Fruit fly (Drosophila melanogaster): ENCODE results near the gene CG6576.

The CG6576 gene

DNA sequence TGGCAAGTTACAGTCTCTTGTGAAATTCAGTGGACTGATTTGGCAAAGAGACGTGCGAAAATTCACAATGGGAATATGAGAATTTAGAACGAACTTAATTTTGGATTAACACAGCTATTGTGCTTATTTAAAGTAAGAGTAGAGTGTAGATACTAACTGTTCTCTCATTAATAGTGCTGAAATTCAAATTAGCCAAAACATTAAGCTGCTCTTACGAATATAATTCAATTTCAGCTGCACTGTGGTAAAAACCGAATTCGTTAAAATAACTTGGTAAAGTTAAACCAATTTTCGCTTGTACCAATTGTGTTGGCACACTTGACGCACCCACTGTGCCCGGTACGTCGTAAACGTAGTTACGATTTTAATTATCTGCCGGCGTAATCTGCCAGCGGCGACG is 12.1 kb downstream of the CG6576 start (continued):
- TF ChIP-seq gcm (GFP tag; optimal IDR thresholded peaks at IDR 0.05) (no peak), chm (GFP tag; IDR thresholded peaks at IDR 0.05) (no peak), hbn (GFP tag; IDR thresholded peaks at IDR 0.05; ENCODE audit: partially characterized antibody) (no peak), Camta (GFP tag; optimal IDR thresholded peaks at IDR 0.05) (peak; percentile 4), pho (GFP tag; optimal IDR thresholded peaks at IDR 0.05) (peak; percentile 42), Mad (GFP tag; optimal IDR thresholded peaks at IDR 0.05) (no peak), CG17829 (tag; optimal IDR thresholded peaks at IDR 0.05) (no peak), Poxn (GFP tag; IDR thresholded peaks at IDR 0.05) (0 out of 2 replicates have a peak, but pooled peaks have one; percentile 36), Dip2 (GFP tag; IDR thresholded peaks at IDR 0.05) (no peak), Pdp1 (GFP tag; optimal IDR thresholded peaks at IDR 0.05) (peak; percentile 34 to 37), Hmr (GFP tag; optimal IDR thresholded peaks at IDR 0.05) (peak; percentile 70), CG10147 (GFP tag; optimal IDR thresholded peaks at IDR 0.05) (no peak), CG5953 (GFP tag; IDR thresholded peaks at IDR 0.05) (no peak), pita (GFP tag; optimal IDR thresholded peaks at IDR 0.05) (no peak), sna (GFP tag; IDR thresholded peaks at IDR 0.05; ENCODE audit: partially characterized antibody) (no peak), CG13775 (GFP tag; optimal IDR thresholded peaks at IDR 0.05) (peak; percentile 50), Dip3 (GFP tag; optimal IDR thresholded peaks at IDR 0.05) (peak; percentile 46), CG12659 (GFP tag; optimal IDR thresholded peaks at IDR 0.05) (peak; percentile 58), Jarid2 (GFP tag; optimal IDR thresholded peaks at IDR 0.05) (no peak), H2.0 (GFP tag; IDR thresholded peaks at IDR 0.05) (peak; percentile 41; the same call in 1 of the 2 replicates), CG2202 (tag; optimal IDR thresholded peaks at IDR 0.05) (no peak), CG17186 (GFP tag; optimal IDR thresholded peaks at IDR 0.05) (no peak), Sox100B (GFP tag; optimal IDR thresholded peaks at IDR 0.05) (peak; percentile 14), en (GFP tag; optimal IDR thresholded peaks at IDR 0.05) (peak; percentile 19), Nf-YC (tag; optimal IDR thresholded peaks at IDR 0.05) (no peak), scrt (GFP tag; optimal IDR thresholded peaks at IDR 0.05) (peak; percentile 28), danr (GFP tag; IDR thresholded peaks at IDR 0.05) (no peak; the same call in 1 of the 2 replicates), CG15269 (tag; optimal IDR thresholded peaks at IDR 0.05) (peak; percentile 69), ken (GFP tag; IDR thresholded peaks at IDR 0.05) (no peak), tup (GFP tag; optimal IDR thresholded peaks at IDR 0.05) (no peak), CG8388 (GFP tag; optimal IDR thresholded peaks at IDR 0.05) (peak; percentile 74), CG11696 (GFP tag; IDR thresholded peaks at IDR 0.05) (no peak), Hr78 (GFP tag; optimal IDR thresholded peaks at IDR 0.05) (no peak), CG34376 (GFP tag; optimal IDR thresholded peaks at IDR 0.05) (peak; percentile 8), wor (GFP tag; IDR thresholded peaks at IDR 0.05) (no peak), Nf-YA (GFP tag; IDR thresholded peaks at IDR 0.05) (no peak), CG2875 (GFP tag; optimal IDR thresholded peaks at IDR 0.05) (no peak), slp2 (GFP tag; optimal IDR thresholded peaks at IDR 0.05) (no peak), Hmx (GFP tag; optimal IDR thresholded peaks at IDR 0.05) (no peak), pnt (GFP tag; optimal IDR thresholded peaks at IDR 0.05) (no peak), sens-2 (GFP tag; IDR thresholded peaks at IDR 0.05) (no peak), CG7928 (GFP tag; optimal IDR thresholded peaks at IDR 0.05) (no peak), so (GFP tag; IDR thresholded peaks at IDR 0.05) (no peak), CG3838 (GFP tag; optimal IDR thresholded peaks at IDR 0.05) (no peak), TFAM (GFP tag; optimal IDR thresholded peaks at IDR 0.05) (no peak), Tbp (GFP tag; optimal IDR thresholded peaks at IDR 0.05) (no peak), fd64A (GFP tag; optimal IDR thresholded peaks at IDR 0.05) (no peak), fru (optimal IDR thresholded peaks at IDR 0.05) (no peak), gfzf (GFP tag; optimal IDR thresholded peaks at IDR 0.05) (no peak), CG17328 (GFP tag; IDR thresholded peaks at IDR 0.05) (no peak), Bdp1 (GFP tag; optimal IDR thresholded peaks at IDR 0.05) (peak; percentile 2), Xrp1 (GFP tag; IDR thresholded peaks at IDR 0.05) (no peak)
